Worm (Caenorhabditis elegans) whole organism, L4 larva: ENCODE data around the gene C17H12.10.

ENCODE experiments used
- F44E2.7 ChIP-seq: fragments of 200-800 bp; sonication (Bioruptor generic); IDR thresholded peaks from 2 replicates; pipeline ENCODE4 v2.1.2; 2022; ENCODE audit warnings: missing genetic modification characterization, missing compliant biosample characterization
- R02D3.7 ChIP-seq: fragments of 150-350 bp; sonication (generic microtip); optimal IDR thresholded peaks from 3 replicates; lab custom pipeline; 2014; ENCODE audit warnings: missing biosample characterization, missing genetic modification characterization
- T26A8.4 ChIP-seq: fragments of 200-800 bp; sonication (Bioruptor generic); IDR thresholded peaks from 2 replicates; pipeline ENCODE4 v1.3.6; 2022; ENCODE audit warnings: missing genetic modification characterization, missing compliant biosample characterization
- Y48G9A.11 ChIP-seq: fragments of 200-800 bp; sonication (Bioruptor generic); IDR thresholded peaks from 2 replicates; pipeline ENCODE4 v1.3.6; 2022; ENCODE audit warnings: missing genetic modification reagents, missing genetic modification characterization, missing compliant biosample characterization
- Y5F2A.4 ChIP-seq: fragments of 200-800 bp; sonication (Bioruptor generic); optimal IDR thresholded peaks from 2 replicates; lab custom pipeline; 2018; ENCODE audit warnings: mild to moderate bottlenecking, missing genetic modification characterization, missing compliant biosample characterization
- Y75B8A.6 ChIP-seq: fragments of 200-800 bp; sonication (Bioruptor generic); IDR thresholded peaks from 2 replicates; pipeline ENCODE4 v1.3.6; 2022; ENCODE audit warnings: missing genetic modification reagents, missing genetic modification characterization, missing compliant biosample characterization
- ZK546.5 ChIP-seq, 2 experiments: sonication (generic microtip); optimal IDR thresholded peaks; 2 replicates each; lab custom pipeline; 2017; ENCODE audit warnings: missing biosample characterization in 2 of 2, missing genetic modification characterization in 2 of 2
- aha-1 ChIP-seq: fragments of 150-350 bp; peaks from one replicate; lab custom pipeline; 2014; ENCODE audit warnings: missing biosample characterization, missing genetic modification characterization
- aly-2 ChIP-seq: sonication (generic microtip); optimal IDR thresholded peaks from 2 replicates; lab custom pipeline; 2018; ENCODE audit warnings: missing biosample characterization, missing genetic modification characterization
- ama-1 ChIP-seq: fragments of 150-350 bp; optimal IDR thresholded peaks from 2 replicates; lab custom pipeline; 2014; ENCODE audit warnings: inconsistent platforms, mixed read lengths
- arid-1 ChIP-seq: fragments of 200-800 bp; sonication (Bioruptor generic); conservative IDR thresholded peaks from 2 replicates; pipeline ENCODE4 v1.3.6; 2022; ENCODE audit warnings: missing genetic modification reagents, missing genetic modification characterization, missing compliant biosample characterization
- attf-4 ChIP-seq: sonication (generic microtip); optimal IDR thresholded peaks from 3 replicates; lab custom pipeline; 2017; ENCODE audit warnings: missing biosample characterization, missing genetic modification characterization
- ceh-20 ChIP-seq: fragments of 200-800 bp; sonication (Bioruptor generic); IDR thresholded peaks from 2 replicates; pipeline ENCODE4 v1.3.6; 2022; ENCODE audit warnings: missing genetic modification reagents, missing genetic modification characterization, missing compliant biosample characterization
- ceh-28 ChIP-seq: fragments of 150-350 bp; optimal IDR thresholded peaks from 2 replicates; lab custom pipeline; 2014; ENCODE audit warnings: missing biosample characterization, missing genetic modification reagents, missing genetic modification characterization
- ceh-62 ChIP-seq: sonication (generic microtip); optimal IDR thresholded peaks from 2 replicates; lab custom pipeline; 2017; ENCODE audit warnings: missing biosample characterization, missing genetic modification characterization
- ceh-82 ChIP-seq: sonication (generic microtip); optimal IDR thresholded peaks from 2 replicates; lab custom pipeline; 2017; ENCODE audit warnings: missing biosample characterization, missing genetic modification characterization
- cey-2 ChIP-seq: sonication (generic microtip); optimal IDR thresholded peaks from 3 replicates; lab custom pipeline; 2017; ENCODE audit warnings: missing genetic modification characterization, mild to moderate bottlenecking, missing compliant biosample characterization, antibody characterized with exemption, borderline replicate concordance; ENCODE audit not compliant: insufficient read depth
- daf-12 ChIP-seq: fragments of 150-350 bp; optimal IDR thresholded peaks from 2 replicates; lab custom pipeline; 2014; ENCODE audit warnings: missing biosample characterization, missing genetic modification reagents, missing genetic modification characterization
- daf-16 ChIP-seq, 3 experiments: sonication (generic microtip); optimal IDR thresholded peaks; 2 replicates each; lab custom pipeline; 2016 to 2017; ENCODE audit warnings: missing genetic modification characterization in 3 of 3, missing genetic modification reagents in 3 of 3, mild to moderate bottlenecking in 2 of 3, missing compliant biosample characterization in 2 of 3, missing biosample characterization in 1 of 3, moderate library complexity in 1 of 3
- dmd-6 ChIP-seq: fragments of 200-800 bp; sonication (Bioruptor generic); IDR thresholded peaks from 2 replicates; pipeline ENCODE4 v1.3.6; 2022; ENCODE audit warnings: missing genetic modification reagents, missing genetic modification characterization, missing compliant biosample characterization
- dpl-1 ChIP-seq: fragments of 150-350 bp; optimal IDR thresholded peaks from 2 replicates; lab custom pipeline; 2014; ENCODE audit warnings: missing biosample characterization, missing genetic modification reagents, missing genetic modification characterization
- duxl-1 ChIP-seq: sonication (generic microtip); optimal IDR thresholded peaks from 2 replicates; lab custom pipeline; 2016; ENCODE audit warnings: mild to moderate bottlenecking, missing genetic modification characterization, moderate library complexity, missing compliant biosample characterization; ENCODE audit not compliant: poor library complexity
- dve-1 ChIP-seq: sonication (generic microtip); optimal IDR thresholded peaks from 2 replicates; lab custom pipeline; 2017; ENCODE audit warnings: antibody characterized with exemption, mild to moderate bottlenecking, missing genetic modification characterization, missing compliant biosample characterization; ENCODE audit not compliant: insufficient read depth
- fkh-10 ChIP-seq: fragments of 150-350 bp; optimal IDR thresholded peaks from 2 replicates; lab custom pipeline; 2014; ENCODE audit warnings: missing biosample characterization, missing genetic modification reagents, missing genetic modification characterization
- gei-8 ChIP-seq: fragments of 200-800 bp; sonication (Bioruptor generic); optimal IDR thresholded peaks from 2 replicates; lab custom pipeline; 2018; ENCODE audit warnings: mild to moderate bottlenecking, missing genetic modification characterization, missing compliant biosample characterization
- hmg-1.1 ChIP-seq: fragments of 200-800 bp; sonication (Bioruptor generic); IDR thresholded peaks from 2 replicates; pipeline ENCODE4 v1.3.6; 2022; ENCODE audit warnings: missing genetic modification reagents, missing genetic modification characterization, missing compliant biosample characterization
- lim-7 ChIP-seq: fragments of 200-800 bp; sonication (Bioruptor generic); IDR thresholded peaks from 2 replicates; pipeline ENCODE4 v1.3.6; 2022; ENCODE audit warnings: missing genetic modification characterization, missing compliant biosample characterization
- lin-15B ChIP-seq: fragments of 150-350 bp; sonication (generic microtip); optimal IDR thresholded peaks from 3 replicates; lab custom pipeline; 2014; ENCODE audit warnings: missing biosample characterization, missing genetic modification characterization
- madf-5 ChIP-seq, 2 experiments: fragments of 200-800 bp; sonication (Bioruptor generic); IDR thresholded peaks; 2 replicates each; pipeline ENCODE4 v1.3.6; 2022; ENCODE audit warnings: missing compliant biosample characterization in 2 of 2, missing genetic modification characterization in 2 of 2
- mdl-1 ChIP-seq, 2 experiments: fragments of 150-350 bp in 1 of 2; sonication (generic microtip) in 1 of 2; optimal IDR thresholded peaks; 2 replicates each; lab custom pipeline; 2014 to 2017; ENCODE audit warnings: missing biosample characterization in 2 of 2, missing genetic modification characterization in 2 of 2
- mdt-29 ChIP-seq: fragments of 200-800 bp; sonication (Bioruptor generic); IDR thresholded peaks from 2 replicates; pipeline ENCODE4 v1.3.6; 2022; ENCODE audit warnings: missing genetic modification reagents, missing genetic modification characterization, missing compliant biosample characterization
- nhr-102 ChIP-seq: sonication (generic microtip); optimal IDR thresholded peaks from 2 replicates; lab custom pipeline; 2016; ENCODE audit warnings: mild to moderate bottlenecking, missing genetic modification characterization, moderate library complexity, missing compliant biosample characterization
- nhr-11 ChIP-seq: fragments of 150-350 bp; optimal IDR thresholded peaks from 2 replicates; lab custom pipeline; 2014; ENCODE audit warnings: missing biosample characterization, missing genetic modification characterization
- nhr-111 ChIP-seq: fragments of 200-800 bp; sonication (Bioruptor generic); optimal IDR thresholded peaks from 2 replicates; lab custom pipeline; 2018; ENCODE audit warnings: mild to moderate bottlenecking, missing genetic modification characterization, missing compliant biosample characterization
- nhr-237 ChIP-seq: sonication (generic microtip); optimal IDR thresholded peaks from 2 replicates; lab custom pipeline; 2017; ENCODE audit warnings: missing biosample characterization, missing genetic modification characterization
- nhr-28 ChIP-seq: fragments of 150-350 bp; optimal IDR thresholded peaks from 2 replicates; lab custom pipeline; 2014; ENCODE audit warnings: missing biosample characterization, missing genetic modification characterization
- nhr-41 ChIP-seq: fragments of 200-800 bp; sonication (Bioruptor generic); IDR thresholded peaks from 2 replicates; pipeline ENCODE4 v1.3.6; 2022; ENCODE audit warnings: missing genetic modification reagents, missing genetic modification characterization, missing compliant biosample characterization
- nhr-76 ChIP-seq: fragments of 150-350 bp; optimal IDR thresholded peaks from 2 replicates; lab custom pipeline; 2014; ENCODE audit warnings: missing biosample characterization, missing genetic modification characterization
- pha-4 ChIP-seq, 2 experiments: fragments of 150-350 bp in 1 of 2; fragments of 200-800 bp in 1 of 2; sonication (Bioruptor generic) in 1 of 2; IDR thresholded peaks in 1 of 2; optimal IDR thresholded peaks in 1 of 2; 2 replicates each; pipeline versions ENCODE4 v1.3.6 to Lab custom; 2014 to 2022; ENCODE audit warnings: missing genetic modification characterization in 2 of 2, missing genetic modification reagents in 2 of 2, missing biosample characterization in 1 of 2, missing compliant biosample characterization in 1 of 2
- rbr-2 ChIP-seq: sonication (generic microtip); optimal IDR thresholded peaks from 2 replicates; lab custom pipeline; 2016; ENCODE audit warnings: missing genotype, missing genetic modification characterization, missing compliant biosample characterization
- sdz-12 ChIP-seq: fragments of 200-800 bp; sonication (Bioruptor generic); optimal IDR thresholded peaks from 2 replicates; lab custom pipeline; 2018; ENCODE audit warnings: mild to moderate bottlenecking, missing genetic modification characterization, missing compliant biosample characterization
- skn-1 ChIP-seq: fragments of 150-350 bp; optimal IDR thresholded peaks from 2 replicates; lab custom pipeline; 2014; ENCODE audit warnings: missing biosample characterization, missing genetic modification characterization
- snpc-1.2 ChIP-seq: fragments of 200-800 bp; sonication (Bioruptor generic); IDR thresholded peaks from 2 replicates; pipeline ENCODE4 v1.3.6; 2022; ENCODE audit warnings: missing genetic modification reagents, missing genetic modification characterization, missing compliant biosample characterization
- tra-1 ChIP-seq: fragments of 200-800 bp; sonication (Bioruptor generic); IDR thresholded peaks from 2 replicates; pipeline ENCODE4 v1.3.6; 2022; ENCODE audit warnings: missing genetic modification reagents, missing genetic modification characterization, missing compliant biosample characterization
- unc-130 ChIP-seq: sonication (generic microtip); optimal IDR thresholded peaks from 2 replicates; lab custom pipeline; 2016; ENCODE audit warnings: missing genetic modification reagents, missing genetic modification characterization, missing compliant biosample characterization
- unc-39 ChIP-seq: sonication (generic microtip); optimal IDR thresholded peaks from 2 replicates; lab custom pipeline; 2017; ENCODE audit warnings: missing biosample characterization, missing genetic modification characterization
- unc-62 ChIP-seq, 3 experiments: fragments of 150-350 bp in 1 of 3; sonication (generic microtip); optimal IDR thresholded peaks in 2 of 3; peaks in 1 of 3; 1 replicate in 1 of 3; 2 replicates in 2 of 3; lab custom pipeline; 2014 to 2017; ENCODE audit warnings: missing biosample characterization in 3 of 3, missing genetic modification characterization in 3 of 3, missing genetic modification reagents in 3 of 3, missing genotype in 1 of 3
- vab-7 ChIP-seq: fragments of 200-800 bp; sonication (Bioruptor generic); IDR thresholded peaks from 2 replicates; pipeline ENCODE4 v1.3.6; 2022; ENCODE audit warnings: missing genetic modification reagents, missing genetic modification characterization, missing compliant biosample characterization
- zfp-2 ChIP-seq: sonication (generic microtip); optimal IDR thresholded peaks from 2 replicates; lab custom pipeline; 2016; ENCODE audit warnings: mild to moderate bottlenecking, missing genetic modification characterization, missing compliant biosample characterization
- zip-11 ChIP-seq: fragments of 200-800 bp; sonication (Bioruptor generic); IDR thresholded peaks from 2 replicates; pipeline ENCODE4 v1.3.6; 2022; ENCODE audit warnings: missing genetic modification characterization, missing compliant biosample characterization
- ztf-7 ChIP-seq: fragments of 150-350 bp; optimal IDR thresholded peaks from 2 replicates; lab custom pipeline; 2014; ENCODE audit warnings: missing biosample characterization, missing genetic modification characterization

Gene C17H12.10

DNA sequence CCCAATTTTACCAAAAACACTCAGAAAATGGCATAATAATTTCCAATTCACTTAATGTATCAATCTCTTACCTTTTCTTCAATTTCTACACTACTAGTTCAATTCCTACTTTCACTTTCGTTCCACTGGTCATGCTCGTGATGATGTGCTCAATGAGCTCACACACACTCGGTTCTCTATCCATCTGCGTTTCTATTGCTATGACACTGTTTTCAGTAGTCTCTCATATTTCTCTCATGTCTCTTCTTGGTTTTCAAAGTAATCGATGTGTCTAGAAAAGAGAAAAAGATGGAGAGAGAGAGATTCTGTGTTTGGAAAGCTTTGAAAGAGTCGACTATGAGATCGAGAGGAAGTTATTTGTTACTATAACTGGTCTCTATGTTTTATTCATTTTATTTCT is 39.4 kb upstream of the C17H12.10 start (continued):
- TF ChIP-seq nhr-76 (tag; lab: Kevin White, UChicago) (no peak), T26A8.4 (GFP tag; lab: Robert Waterston, UW) (no peak), Y48G9A.11 (no peak), ZK546.5 (tag; optimal IDR thresholded peaks at IDR 0.05; lab: Kevin White, UChicago) (no peak), snpc-1.2 (no peak), dmd-6 (GFP tag; lab: Robert Waterston, UW) (peak; percentile 20; the same call in 1 of the 2 replicates), daf-12 (tag; lab: Kevin White, UChicago) (no peak), unc-39 (tag; lab: Kevin White, UChicago) (no peak), zip-11 (GFP tag; lab: Robert Waterston, UW) (no peak), ztf-7 (tag; lab: Kevin White, UChicago) (no peak), dve-1 (tag; lab: Kevin White, UChicago) (peak; percentile 85), Y75B8A.6 (no peak), aly-2 (tag; lab: Kevin White, UChicago) (no peak), nhr-111 (no peak), gei-8 (no peak), lim-7 (GFP tag; lab: Robert Waterston, UW) (no peak), arid-1 (GFP tag; lab: Robert Waterston, UW) (no peak), ceh-20 (GFP tag; lab: Robert Waterston, UW) (no peak), lin-15B (tag; lab: Kevin White, UChicago) (no peak), rbr-2 (tag; lab: Kevin White, UChicago) (peak; percentile 36), unc-62 (GFP tag; optimal IDR thresholded peaks at IDR 0.05 in 1 of 2; lab: Kevin White, UChicago) (no peak), unc-62 (tag; optimal IDR thresholded peaks at IDR 0.05; lab: Kevin White, UChicago) (no peak), cey-2 (tag; lab: Kevin White, UChicago) (no peak), madf-5 (GFP tag; IDR thresholded peaks at IDR 0.05; lab: Robert Waterston, UW) (no peak), pha-4 (GFP tag; IDR thresholded peaks at IDR 0.05; lab: Robert Waterston, UW) (no peak), pha-4 (tag; optimal IDR thresholded peaks at IDR 0.05; lab: Kevin White, UChicago) (no peak), nhr-102 (tag; lab: Kevin White, UChicago) (no peak), aha-1 (no peak), dpl-1 (GFP tag; lab: Kevin White, UChicago) (peak; percentile 2), ceh-82 (tag; lab: Kevin White, UChicago) (no peak), nhr-11 (no peak), ceh-28 (tag; lab: Kevin White, UChicago) (peak; percentile 52), nhr-41 (GFP tag; lab: Robert Waterston, UW) (no peak), mdt-29 (no peak), ama-1 (no peak), daf-16 (GFP tag; optimal IDR thresholded peaks at IDR 0.05; lab: Kevin White, UChicago) (no peak), daf-16 (tag; optimal IDR thresholded peaks at IDR 0.05; lab: Kevin White, UChicago) (peak; percentile 72), Y5F2A.4 (GFP tag; lab: Kevin White, UChicago) (no peak), unc-130 (no peak), nhr-237 (tag; lab: Kevin White, UChicago) (no peak), attf-4 (no peak), hmg-1.1 (peak; percentile 68), nhr-28 (tag; lab: Kevin White, UChicago) (peak; percentile 59), ceh-62 (tag; lab: Kevin White, UChicago) (no peak), fkh-10 (GFP tag; lab: Kevin White, UChicago) (peak; percentile 43), skn-1 (tag; lab: Kevin White, UChicago) (no peak), tra-1 (GFP tag; lab: Robert Waterston, UW) (no peak), duxl-1 (no peak), F44E2.7 (GFP tag; lab: Robert Waterston, UW) (no peak), sdz-12 (GFP tag; lab: Kevin White, UChicago) (no peak), mdl-1 (tag; optimal IDR thresholded peaks at IDR 0.05; lab: Kevin White, UChicago) (peak in 1 of 2 experiments; percentile 69), R02D3.7 (tag; lab: Kevin White, UChicago) (no peak), vab-7 (GFP tag; lab: Robert Waterston, UW) (no peak), zfp-2 (tag; lab: Kevin White, UChicago) (no peak)
